1 fruit fly cellular context compared by ENCODE assay signal in genomic region chrX:3381667-3382066, dm6.
A peak's percentile ranks its signal among the peaks of the same experiment; 100 is the strongest.
TF ChIP-seq lines count a peak whose summit lies in the region.

No protein-coding gene starts in this region.

TF ChIP-seq in whole organism, embryonic, 481 proteins besides CTCF, POLR2A, EP300 and RAD21 (continued from another document and continues in another):
- TF ChIP-seq Mes4 (GFP tag; optimal IDR thresholded peaks at IDR 0.05; lab: Kevin White, UChicago), result peak; percentile 74
- TF ChIP-seq shn (GFP tag; optimal IDR thresholded peaks at IDR 0.05; lab: Kevin White, UChicago), result peak; percentile 71
- TF ChIP-seq btn (GFP tag; optimal IDR thresholded peaks at IDR 0.05; lab: Kevin White, UChicago), result peak; percentile 31
- TF ChIP-seq CG17328 (GFP tag; IDR thresholded peaks at IDR 0.05; lab: Robert Waterston, UW), result peak; percentile 65
- TF ChIP-seq hb (GFP tag; IDR thresholded peaks at IDR 0.05; lab: Robert Waterston, UW; ENCODE audit: partially characterized antibody), result no peak; the same call in 2 of the 3 replicates
- peak; percentile 78 to 96 for TF ChIP-seq bsh (GFP tag; optimal IDR thresholded peaks at IDR 0.05; lab: Kevin White, UChicago)
- no peak for TF ChIP-seq pros (GFP tag; optimal IDR thresholded peaks at IDR 0.05; lab: Kevin White, UChicago)
- no peak for TF ChIP-seq sc (optimal IDR thresholded peaks at IDR 0.05; lab: Kevin White, UChicago)
- TF ChIP-seq sc (GFP tag; optimal IDR thresholded peaks at IDR 0.05; lab: Kevin White, UChicago), result peak; percentile 15
- peak; percentile 24 for TF ChIP-seq Usf (GFP tag; optimal IDR thresholded peaks at IDR 0.05; lab: Kevin White, UChicago)
- TF ChIP-seq vnd (GFP tag; IDR thresholded peaks at IDR 0.05; lab: Robert Waterston, UW; ENCODE audit: partially characterized antibody), result no peak
- TF ChIP-seq ssp (GFP tag; IDR thresholded peaks at IDR 0.05; lab: Robert Waterston, UW), result no peak
- no peak for TF ChIP-seq CG16779 (GFP tag; IDR thresholded peaks at IDR 0.05; lab: Robert Waterston, UW)
- TF ChIP-seq CG6854 (GFP tag; optimal IDR thresholded peaks at IDR 0.05; lab: Kevin White, UChicago), result no peak
- TF ChIP-seq ewg (GFP tag; optimal IDR thresholded peaks at IDR 0.05; lab: Kevin White, UChicago), result peak; percentile 64
- TF ChIP-seq CG2129 (GFP tag; IDR thresholded peaks at IDR 0.05; lab: Robert Waterston, UW; ENCODE audit: partially characterized antibody), result no peak
- TF ChIP-seq onecut (GFP tag; IDR thresholded peaks at IDR 0.05; lab: Robert Waterston, UW), result peak; percentile 55
- TF ChIP-seq E2f2 (GFP tag; IDR thresholded peaks at IDR 0.05; lab: Robert Waterston, UW), result peak; percentile 39; the same call in 1 of the 2 replicates
- TF ChIP-seq h (optimal IDR thresholded peaks at IDR 0.05; lab: Kevin White, UChicago), result no peak
- TF ChIP-seq CG12942 (GFP tag; optimal IDR thresholded peaks at IDR 0.05; lab: Kevin White, UChicago), result peak; percentile 66
- no peak for TF ChIP-seq MESR4 (GFP tag; optimal IDR thresholded peaks at IDR 0.05; lab: Kevin White, UChicago)
- TF ChIP-seq CG2202 (tag; optimal IDR thresholded peaks at IDR 0.05; lab: Kevin White, UChicago), result peak; percentile 26
- peak; percentile 26 for TF ChIP-seq CG3407 (GFP tag; optimal IDR thresholded peaks at IDR 0.05; lab: Kevin White, UChicago)
- TF ChIP-seq fd96Cb (tag; optimal IDR thresholded peaks at IDR 0.05; lab: Kevin White, UChicago), result peak; percentile 74
- peak; percentile 52 for TF ChIP-seq CG15514 (GFP tag; optimal IDR thresholded peaks at IDR 0.05; lab: Kevin White, UChicago)
- TF ChIP-seq CG6654 (GFP tag; optimal IDR thresholded peaks at IDR 0.05; lab: Kevin White, UChicago), result peak; percentile 25
- TF ChIP-seq Stat92E (GFP tag; optimal IDR thresholded peaks at IDR 0.05; lab: Kevin White, UChicago), result no peak
- TF ChIP-seq CG3995 (GFP tag; optimal IDR thresholded peaks at IDR 0.05; lab: Kevin White, UChicago), result peak; percentile 23
- peak; percentile 68 for TF ChIP-seq al (GFP tag; IDR thresholded peaks at IDR 0.05; lab: Robert Waterston, UW)
- TF ChIP-seq CG13296 (GFP tag; optimal IDR thresholded peaks at IDR 0.05; lab: Kevin White, UChicago), result no peak
- peak; percentile 71 for TF ChIP-seq CG11093 (GFP tag; IDR thresholded peaks at IDR 0.05; lab: Robert Waterston, UW)
- TF ChIP-seq CG1792 (GFP tag; optimal IDR thresholded peaks at IDR 0.05; lab: Kevin White, UChicago), result peak; percentile 53
- TF ChIP-seq lmd (GFP tag; IDR thresholded peaks at IDR 0.05; lab: Robert Waterston, UW), result no peak; the same call in 1 of the 2 replicates
- TF ChIP-seq CG32772 (GFP tag; IDR thresholded peaks at IDR 0.05; lab: Robert Waterston, UW), result peak; percentile 80
- TF ChIP-seq zfh1 (GFP tag; IDR thresholded peaks at IDR 0.05; lab: Robert Waterston, UW), result no peak
- TF ChIP-seq E2f1 (GFP tag; IDR thresholded peaks at IDR 0.05; lab: Robert Waterston, UW), result peak; percentile 80
- no peak for TF ChIP-seq CG17568 (GFP tag; optimal IDR thresholded peaks at IDR 0.05; lab: Kevin White, UChicago)
- TF ChIP-seq bowl (GFP tag; IDR thresholded peaks at IDR 0.05; lab: Robert Waterston, UW), result no peak
- peak; percentile 77 for TF ChIP-seq bab2 (GFP tag; optimal IDR thresholded peaks at IDR 0.05; lab: Kevin White, UChicago)
- no peak for TF ChIP-seq Hr39 (optimal IDR thresholded peaks at IDR 0.05; lab: Kevin White, UChicago)
- TF ChIP-seq CG10979 (tag; optimal IDR thresholded peaks at IDR 0.05; lab: Kevin White, UChicago), result peak; percentile 56
- TF ChIP-seq CkIIα-i1 (GFP tag; IDR thresholded peaks at IDR 0.05; lab: Robert Waterston, UW), result no peak
- no peak for TF ChIP-seq Scr (GFP tag; IDR thresholded peaks at IDR 0.05; lab: Robert Waterston, UW; ENCODE audit: partially characterized antibody)
- TF ChIP-seq Gsc (GFP tag; IDR thresholded peaks at IDR 0.05; lab: Robert Waterston, UW), result no peak
- no peak for TF ChIP-seq twi (tag; optimal IDR thresholded peaks at IDR 0.05; lab: Kevin White, UChicago)
- TF ChIP-seq Fer3 (tag; optimal IDR thresholded peaks at IDR 0.05; lab: Kevin White, UChicago), result peak; percentile 56
- TF ChIP-seq MBD-R2 (GFP tag; IDR thresholded peaks at IDR 0.05; lab: Robert Waterston, UW), result peak; percentile 30; the same call in 1 of the 2 replicates
- TF ChIP-seq CG6254 (GFP tag; optimal IDR thresholded peaks at IDR 0.05; lab: Kevin White, UChicago), result peak; percentile 19
- TF ChIP-seq trem (tag; optimal IDR thresholded peaks at IDR 0.05; lab: Kevin White, UChicago), result peak; percentile 18
- TF ChIP-seq Oli (tag; optimal IDR thresholded peaks at IDR 0.05; lab: Kevin White, UChicago), result peak; percentile 83
- no peak for TF ChIP-seq schlank (tag; optimal IDR thresholded peaks at IDR 0.05; lab: Kevin White, UChicago)
- TF ChIP-seq NC2α (GFP tag; optimal IDR thresholded peaks at IDR 0.05; lab: Kevin White, UChicago), result peak; percentile 20
- TF ChIP-seq Oaz (GFP tag; IDR thresholded peaks at IDR 0.05; lab: Robert Waterston, UW), result 0 out of 2 replicates have a peak, but pooled peaks have one; percentile 44
- peak; percentile 53 for TF ChIP-seq fd3F (GFP tag; optimal IDR thresholded peaks at IDR 0.05; lab: Kevin White, UChicago)
- TF ChIP-seq CG11504 (tag; optimal IDR thresholded peaks at IDR 0.05; lab: Kevin White, UChicago), result peak; percentile 90
- peak; percentile 62 for TF ChIP-seq CG12659 (GFP tag; optimal IDR thresholded peaks at IDR 0.05; lab: Kevin White, UChicago)
- TF ChIP-seq CG32767 (GFP tag; IDR thresholded peaks at IDR 0.05; lab: Robert Waterston, UW), result no peak
- TF ChIP-seq Deaf1 (tag; optimal IDR thresholded peaks at IDR 0.05; lab: Kevin White, UChicago), result peak; percentile 26
- TF ChIP-seq her (GFP tag; optimal IDR thresholded peaks at IDR 0.05; lab: Kevin White, UChicago), result peak; percentile 67
- no peak for TF ChIP-seq disco-r (GFP tag; optimal IDR thresholded peaks at IDR 0.05; lab: Kevin White, UChicago)
- TF ChIP-seq cas (GFP tag; IDR thresholded peaks at IDR 0.05; lab: Robert Waterston, UW), result no peak
- no peak for TF ChIP-seq CG30020 (tag; optimal IDR thresholded peaks at IDR 0.05; lab: Kevin White, UChicago)
- TF ChIP-seq Max (GFP tag; optimal IDR thresholded peaks at IDR 0.05; lab: Kevin White, UChicago), result peak; percentile 10
- TF ChIP-seq H15 (GFP tag; IDR thresholded peaks at IDR 0.05; lab: Robert Waterston, UW), result no peak; the same call in 1 of the 3 replicates
- TF ChIP-seq CG15073 (GFP tag; optimal IDR thresholded peaks at IDR 0.05; lab: Kevin White, UChicago), result no peak
- TF ChIP-seq PHDP (tag; optimal IDR thresholded peaks at IDR 0.05; lab: Kevin White, UChicago), result peak; percentile 74
- TF ChIP-seq CG4360 (GFP tag; IDR thresholded peaks at IDR 0.05; lab: Robert Waterston, UW), result no peak; the same call in 1 of the 2 replicates
- TF ChIP-seq klu (GFP tag; IDR thresholded peaks at IDR 0.05; lab: Robert Waterston, UW), result no peak
- TF ChIP-seq gsb (GFP tag; IDR thresholded peaks at IDR 0.05; lab: Robert Waterston, UW), result 0 out of 2 replicates have a peak, but pooled peaks have one; percentile 54
- peak; percentile 68 to 83 for TF ChIP-seq dpn (GFP tag; optimal IDR thresholded peaks at IDR 0.05; lab: Kevin White, UChicago)
- TF ChIP-seq CG10209 (GFP tag; optimal IDR thresholded peaks at IDR 0.05; lab: Kevin White, UChicago), result peak; percentile 62
- peak; percentile 21 for TF ChIP-seq zen (tag; optimal IDR thresholded peaks at IDR 0.05; lab: Kevin White, UChicago)
- no peak; the same call in 2 of the 3 replicates for TF ChIP-seq Optix (GFP tag; IDR thresholded peaks at IDR 0.05; lab: Robert Waterston, UW)
- TF ChIP-seq Myb (GFP tag; optimal IDR thresholded peaks at IDR 0.05; lab: Kevin White, UChicago), result peak; percentile 56
- no peak for TF ChIP-seq insv (GFP tag; optimal IDR thresholded peaks at IDR 0.05; lab: Kevin White, UChicago)
- TF ChIP-seq CG7372 (GFP tag; IDR thresholded peaks at IDR 0.05; lab: Robert Waterston, UW), result peak; percentile 20; the same call in 1 of the 2 replicates
- TF ChIP-seq CG2199 (GFP tag; IDR thresholded peaks at IDR 0.05; lab: Robert Waterston, UW), result no peak
- TF ChIP-seq CG6791 (GFP tag; IDR thresholded peaks at IDR 0.05; lab: Robert Waterston, UW; ENCODE audit: partially characterized antibody), result no peak
- no peak for TF ChIP-seq CG8290 (GFP tag; optimal IDR thresholded peaks at IDR 0.05; lab: Kevin White, UChicago)
- peak in 1 of 2 experiments; percentile 90 for TF ChIP-seq CG8290 (tag; optimal IDR thresholded peaks at IDR 0.05; lab: Kevin White, UChicago)
- no peak for TF ChIP-seq CG8359 (GFP tag; optimal IDR thresholded peaks at IDR 0.05; lab: Kevin White, UChicago; ENCODE audit: borderline replicate concordance)
- TF ChIP-seq so (GFP tag; IDR thresholded peaks at IDR 0.05; lab: Robert Waterston, UW), result no peak; the same call in 1 of the 3 replicates
- peak; percentile 71 for TF ChIP-seq Abd-B (GFP tag; optimal IDR thresholded peaks at IDR 0.05; lab: Kevin White, UChicago)
- no peak for TF ChIP-seq hbn (GFP tag; IDR thresholded peaks at IDR 0.05; lab: Robert Waterston, UW; ENCODE audit: partially characterized antibody)
- TF ChIP-seq CG11723 (GFP tag; optimal IDR thresholded peaks at IDR 0.05; lab: Kevin White, UChicago), result peak; percentile 50
- TF ChIP-seq HHEX (GFP tag; optimal IDR thresholded peaks at IDR 0.05; lab: Kevin White, UChicago), result peak; percentile 37
- TF ChIP-seq CG10959 (GFP tag; IDR thresholded peaks at IDR 0.05; lab: Robert Waterston, UW), result no peak
- peak; percentile 54 for TF ChIP-seq CG12744 (GFP tag; optimal IDR thresholded peaks at IDR 0.05; lab: Kevin White, UChicago)
- TF ChIP-seq en (GFP tag; optimal IDR thresholded peaks at IDR 0.05; lab: Kevin White, UChicago), result peak; percentile 64
- TF ChIP-seq ash1 (GFP tag; optimal IDR thresholded peaks at IDR 0.05; lab: Kevin White, UChicago), result no peak
- TF ChIP-seq nom (GFP tag; optimal IDR thresholded peaks at IDR 0.05; lab: Kevin White, UChicago), result peak; percentile 60
- peak; percentile 63 for TF ChIP-seq Side (GFP tag; optimal IDR thresholded peaks at IDR 0.05; lab: Kevin White, UChicago)
- no peak for TF ChIP-seq pan (optimal IDR thresholded peaks at IDR 0.05; lab: Kevin White, UChicago)
- peak in 1 of 2 experiments; percentile 84 for TF ChIP-seq pan (GFP tag; optimal IDR thresholded peaks at IDR 0.05 in 1 of 2, IDR thresholded peaks at IDR 0.05 in 1 of 2)
- TF ChIP-seq CG9215 (GFP tag; IDR thresholded peaks at IDR 0.05; lab: Robert Waterston, UW), result no peak
- peak; percentile 50 for TF ChIP-seq Six4 (GFP tag; optimal IDR thresholded peaks at IDR 0.05; lab: Kevin White, UChicago)
- peak; percentile 74 for TF ChIP-seq unpg (GFP tag; optimal IDR thresholded peaks at IDR 0.05; lab: Kevin White, UChicago)
- TF ChIP-seq Lhr (GFP tag; optimal IDR thresholded peaks at IDR 0.05; lab: Kevin White, UChicago), result no peak
- peak; percentile 56; the same call in 2 of the 3 replicates for TF ChIP-seq HLH4C (GFP tag; IDR thresholded peaks at IDR 0.05; lab: Robert Waterston, UW; ENCODE audit: partially characterized antibody)
- peak; percentile 73 for TF ChIP-seq tx (GFP tag; optimal IDR thresholded peaks at IDR 0.05; lab: Kevin White, UChicago)
- peak; percentile 67 for TF ChIP-seq CG1602 (GFP tag; optimal IDR thresholded peaks at IDR 0.05; lab: Kevin White, UChicago)
- TF ChIP-seq Hand (GFP tag; optimal IDR thresholded peaks at IDR 0.05; lab: Kevin White, UChicago), result no peak
- peak; percentile 27 for TF ChIP-seq CG14710 (tag; optimal IDR thresholded peaks at IDR 0.05; lab: Kevin White, UChicago)
- TF ChIP-seq CG9932 (GFP tag; IDR thresholded peaks at IDR 0.05; lab: Robert Waterston, UW), result peak; percentile 67
- peak; percentile 91 for TF ChIP-seq D19B (GFP tag; optimal IDR thresholded peaks at IDR 0.05; lab: Kevin White, UChicago)
- TF ChIP-seq CG8944 (GFP tag; optimal IDR thresholded peaks at IDR 0.05; lab: Kevin White, UChicago), result peak; percentile 73
- peak; percentile 63 for TF ChIP-seq wdn (GFP tag; IDR thresholded peaks at IDR 0.05; lab: Robert Waterston, UW)
- TF ChIP-seq BEAF-32 (GFP tag; optimal IDR thresholded peaks at IDR 0.05; lab: Kevin White, UChicago), result no peak
- peak; percentile 40 for TF ChIP-seq grn (GFP tag; optimal IDR thresholded peaks at IDR 0.05; lab: Kevin White, UChicago)
- TF ChIP-seq zf30C (GFP tag; optimal IDR thresholded peaks at IDR 0.05; lab: Kevin White, UChicago), result no peak
- TF ChIP-seq Bdp1 (GFP tag; optimal IDR thresholded peaks at IDR 0.05; lab: Kevin White, UChicago), result no peak
- TF ChIP-seq Pdp1 (GFP tag; optimal IDR thresholded peaks at IDR 0.05; lab: Kevin White, UChicago), result peak; percentile 72 to 80
- no peak for TF ChIP-seq sens-2 (GFP tag; IDR thresholded peaks at IDR 0.05; lab: Robert Waterston, UW)
- no peak for TF ChIP-seq CG13775 (GFP tag; optimal IDR thresholded peaks at IDR 0.05; lab: Kevin White, UChicago)
- TF ChIP-seq sr (GFP tag; IDR thresholded peaks at IDR 0.05; lab: Robert Waterston, UW), result no peak; the same call in 2 of the 3 replicates
- TF ChIP-seq cad (GFP tag; optimal IDR thresholded peaks at IDR 0.05; lab: Kevin White, UChicago), result no peak
- TF ChIP-seq nerfin-2 (GFP tag; IDR thresholded peaks at IDR 0.05; lab: Robert Waterston, UW; ENCODE audit: partially characterized antibody), result no peak
- TF ChIP-seq fu2 (GFP tag; optimal IDR thresholded peaks at IDR 0.05; lab: Kevin White, UChicago), result peak; percentile 24
- TF ChIP-seq cato (GFP tag; optimal IDR thresholded peaks at IDR 0.05; lab: Kevin White, UChicago; ENCODE audit: borderline replicate concordance), result peak; percentile 51
- TF ChIP-seq Atf6 (GFP tag; IDR thresholded peaks at IDR 0.05; lab: Robert Waterston, UW), result 0 out of 2 replicates have a peak, but pooled peaks have one; percentile 52
- no peak for TF ChIP-seq NFAT (GFP tag; IDR thresholded peaks at IDR 0.05; lab: Robert Waterston, UW)
- TF ChIP-seq CG7963 (GFP tag; IDR thresholded peaks at IDR 0.05; lab: Robert Waterston, UW; ENCODE audit: partially characterized antibody), result no peak
- TF ChIP-seq crol (GFP tag; IDR thresholded peaks at IDR 0.05; lab: Robert Waterston, UW), result no peak
- peak; percentile 71 for TF ChIP-seq D19A (tag; optimal IDR thresholded peaks at IDR 0.05; lab: Kevin White, UChicago)
- TF ChIP-seq peb (GFP tag; IDR thresholded peaks at IDR 0.05; lab: Robert Waterston, UW), result peak; percentile 65
- TF ChIP-seq CG7556 (GFP tag; optimal IDR thresholded peaks at IDR 0.05; lab: Kevin White, UChicago), result peak; percentile 56
- 0 out of 2 replicates have a peak, but pooled peaks have one; percentile 10 for TF ChIP-seq CG13287 (GFP tag; IDR thresholded peaks at IDR 0.05; lab: Robert Waterston, UW; ENCODE audit: partially characterized antibody)
- TF ChIP-seq kni (GFP tag; optimal IDR thresholded peaks at IDR 0.05; lab: Kevin White, UChicago), result no peak
- TF ChIP-seq CG2889 (GFP tag; IDR thresholded peaks at IDR 0.05; lab: Robert Waterston, UW), result peak; percentile 49; the same call in 1 of the 3 replicates
- peak; percentile 19 for TF ChIP-seq CG3838 (GFP tag; optimal IDR thresholded peaks at IDR 0.05; lab: Kevin White, UChicago)
